Worm (Caenorhabditis elegans) whole organism, L4/young adult: ENCODE results near the gene mcm-7.

Experiments used
- W03F9.2 ChIP-seq: fragments of 150-350 bp; optimal IDR thresholded peaks from 2 replicates; lab custom pipeline; 2014; ENCODE audit warnings: missing biosample characterization, missing genetic modification characterization
- dao-5 ChIP-seq: sonication (generic microtip); optimal IDR thresholded peaks from 2 replicates; lab custom pipeline; 2016; ENCODE audit warnings: missing genotype, missing genetic modification characterization, moderate library complexity, missing compliant biosample characterization
- him-1 ChIP-seq: sonication (generic microtip); optimal IDR thresholded peaks from 2 replicates; lab custom pipeline; 2016; ENCODE audit warnings: missing genotype, missing genetic modification reagents, missing genetic modification characterization, missing compliant biosample characterization

mcm-7 gene

DNA sequence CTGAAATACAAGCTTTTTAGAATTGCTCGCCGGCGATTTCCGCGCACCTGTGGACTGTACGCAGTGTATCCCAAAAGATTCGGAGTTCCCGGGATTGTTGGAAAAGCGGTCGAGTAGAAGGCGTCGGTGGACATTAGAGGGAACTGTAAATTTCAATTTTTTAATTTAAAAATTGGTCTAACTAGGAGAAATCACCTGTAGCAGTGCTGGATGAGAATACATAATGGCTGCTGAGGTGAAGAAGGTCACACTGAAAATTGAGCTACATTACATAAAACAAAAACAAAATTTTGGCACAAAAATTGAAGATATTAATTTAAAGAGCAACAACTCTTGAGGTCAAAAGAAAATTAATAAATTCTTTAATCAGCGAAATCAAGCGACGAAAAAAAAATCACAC, 27.7 kb downstream of the mcm-7 start, which contains the start of gene neg-1:
Gene neg-1, minus strand, starts transcription at position 250 of the 400 bp plus-strand sequence.
- no peak for TF ChIP-seq him-1
- TF ChIP-seq W03F9.2 (tag; lab: Kevin White, UChicago): no peak
- no peak for TF ChIP-seq dao-5 (tag; lab: Kevin White, UChicago)

- TF ChIP-seq W03F9.2 (tag; lab: Kevin White, UChicago) (peak; percentile 11), him-1 (no peak)
These were observed 29.0 kb downstream of the mcm-7 start, which contains the start of gene F32D1.7 for ce11 chrV:4375807-4376564. Gene F32D1.7 (minus strand): TSS chrV:4376173.

DNA sequence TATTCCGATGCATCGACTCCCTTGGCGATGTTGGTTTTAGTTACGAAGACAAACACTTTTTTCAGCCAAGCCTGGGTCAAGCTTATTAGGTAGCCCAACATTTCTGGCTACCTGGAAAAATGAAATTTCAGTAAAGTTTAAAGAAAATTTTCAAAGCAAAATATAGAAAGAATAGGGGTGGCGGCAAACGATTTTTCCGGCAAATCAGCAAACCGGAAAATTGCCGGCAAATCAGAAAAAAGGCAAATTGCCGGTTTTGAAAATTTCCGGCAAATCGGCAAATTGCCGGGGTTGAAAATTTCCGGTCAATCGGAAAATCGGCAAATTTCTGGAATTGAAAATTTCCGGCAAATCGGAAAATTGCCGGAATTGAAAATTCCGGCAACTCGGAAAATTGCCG, 30.7 kb downstream of the mcm-7 start, which contains the start of gene F32D1.8:
Gene F32D1.8, minus strand, starts transcription at position 101 of the 400 bp plus-strand sequence.
- TF ChIP-seq dao-5 (tag; lab: Kevin White, UChicago) (no peak), W03F9.2 (tag; lab: Kevin White, UChicago) (no peak), him-1 (no peak)

ce11 chrV:4382298-4382697, 35.3 kb downstream of the mcm-7 start, which contains the start of gene F13A2.1:
Gene F13A2.1 (minus strand): TSS chrV:4382398.
- TF ChIP-seq W03F9.2 (tag; lab: Kevin White, UChicago) (no peak), him-1 (no peak), dao-5 (tag; lab: Kevin White, UChicago) (no peak)

- no peak for TF ChIP-seq him-1
These were observed 37.5 kb downstream of the mcm-7 start, which contains the start of gene F13A2.2 for ce11 chrV:4384482-4384881. Gene F13A2.2 (minus strand): TSS chrV:4384582.

DNA sequence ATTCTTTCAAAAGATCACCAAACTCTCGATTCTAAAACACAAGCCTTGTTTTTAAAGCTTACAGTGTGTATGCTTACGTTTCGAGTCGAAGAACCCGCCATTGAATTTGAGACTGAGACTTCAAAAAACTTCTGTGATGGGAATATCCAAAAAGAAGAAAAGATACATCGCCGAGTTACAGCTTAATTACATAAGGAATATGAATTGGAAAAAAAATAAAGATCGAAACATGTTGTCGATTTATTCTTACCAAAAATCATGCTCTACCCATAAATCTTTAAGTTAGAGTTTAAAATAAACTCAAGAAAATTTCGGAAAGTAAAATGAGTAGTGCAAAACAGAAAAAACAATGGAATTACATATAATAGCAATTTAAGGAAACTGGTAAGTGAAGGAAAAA, 39.2 kb downstream of the mcm-7 start, which contains the start of gene F13A2.10:
Gene F13A2.10, minus strand, starts transcription at position 101 of the 400 bp plus-strand sequence.
- TF ChIP-seq him-1 (no peak), dao-5 (tag; lab: Kevin White, UChicago) (no peak), W03F9.2 (tag; lab: Kevin White, UChicago) (no peak)

DNA sequence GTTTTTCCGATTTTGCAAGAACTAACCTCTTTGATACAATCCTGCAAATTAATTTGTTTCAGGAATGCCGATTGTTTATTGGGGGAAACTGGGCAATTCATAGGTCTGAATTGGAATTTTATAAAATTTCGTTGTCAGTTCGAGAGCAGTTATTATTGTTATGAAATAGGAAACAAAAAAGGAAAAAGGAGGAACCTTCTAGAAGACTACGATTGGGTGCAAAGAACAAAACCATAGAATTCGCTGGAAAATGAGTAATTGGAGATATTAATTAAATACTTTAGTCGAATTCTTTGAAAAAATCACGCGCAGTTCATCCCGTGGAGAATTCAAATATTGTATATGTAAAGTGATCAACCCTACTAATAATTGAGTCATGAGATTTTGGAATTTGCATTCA, 40.4 kb downstream of the mcm-7 start, which contains the start of gene F13A2.9:
Gene F13A2.9, minus strand, starts transcription at position 101 of the 400 bp plus-strand sequence.
- no peak for TF ChIP-seq him-1
- no peak for TF ChIP-seq W03F9.2 (tag; lab: Kevin White, UChicago)
- no peak for TF ChIP-seq dao-5 (tag; lab: Kevin White, UChicago)

DNA sequence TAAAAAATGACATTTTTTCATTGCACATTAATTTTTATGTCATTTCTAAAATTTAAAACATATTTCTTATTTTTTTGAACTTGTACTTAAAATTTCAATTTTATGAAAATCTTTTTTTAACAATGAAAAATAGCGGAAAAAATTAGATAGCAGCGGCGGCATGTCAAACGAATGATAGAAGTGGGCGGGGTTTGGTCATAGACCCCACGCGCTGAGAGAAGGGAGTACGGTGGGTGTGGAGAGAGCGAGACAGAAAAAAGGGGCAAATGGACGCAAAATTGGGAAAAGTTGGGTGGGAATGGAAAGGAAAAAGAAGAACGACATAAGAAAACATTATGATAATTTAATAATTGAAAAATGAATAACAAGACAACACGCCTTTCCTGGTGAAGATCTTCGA, 41.0 kb downstream of the mcm-7 start:
- no peak for TF ChIP-seq dao-5 (tag; lab: Kevin White, UChicago)
- no peak for TF ChIP-seq him-1
- no peak for TF ChIP-seq W03F9.2 (tag; lab: Kevin White, UChicago)

DNA sequence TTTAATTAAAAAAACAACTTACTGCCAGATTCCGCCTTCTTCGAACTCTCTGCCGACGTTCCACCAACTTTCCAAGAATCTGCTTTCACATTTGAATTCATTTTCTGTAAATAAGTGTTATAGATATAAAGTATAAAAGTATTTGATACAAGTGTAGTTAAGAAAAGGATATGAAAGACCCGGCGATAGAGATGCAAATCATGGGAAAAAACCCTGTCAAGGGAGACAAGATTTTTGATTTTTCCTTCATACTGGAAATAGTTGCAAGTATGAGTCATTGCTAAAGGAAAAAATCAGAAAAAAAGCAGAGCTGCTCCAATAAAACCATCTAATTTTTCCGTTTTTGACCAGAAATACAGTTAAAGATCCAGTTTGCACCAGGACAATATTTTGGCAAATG, 49.3 kb downstream of the mcm-7 start, which contains the start of gene F13A2.3:
Gene F13A2.3, minus strand, starts transcription at position 101 of the 400 bp plus-strand sequence.
- TF ChIP-seq dao-5 (tag; lab: Kevin White, UChicago) (no peak), W03F9.2 (tag; lab: Kevin White, UChicago) (no peak), him-1 (no peak)

- TF ChIP-seq dao-5 (tag; lab: Kevin White, UChicago) (no peak), W03F9.2 (tag; lab: Kevin White, UChicago) (no peak), him-1 (no peak)
These were observed 51.2 kb downstream of the mcm-7 start for ce11 chrV:4398127-4398526.

DNA sequence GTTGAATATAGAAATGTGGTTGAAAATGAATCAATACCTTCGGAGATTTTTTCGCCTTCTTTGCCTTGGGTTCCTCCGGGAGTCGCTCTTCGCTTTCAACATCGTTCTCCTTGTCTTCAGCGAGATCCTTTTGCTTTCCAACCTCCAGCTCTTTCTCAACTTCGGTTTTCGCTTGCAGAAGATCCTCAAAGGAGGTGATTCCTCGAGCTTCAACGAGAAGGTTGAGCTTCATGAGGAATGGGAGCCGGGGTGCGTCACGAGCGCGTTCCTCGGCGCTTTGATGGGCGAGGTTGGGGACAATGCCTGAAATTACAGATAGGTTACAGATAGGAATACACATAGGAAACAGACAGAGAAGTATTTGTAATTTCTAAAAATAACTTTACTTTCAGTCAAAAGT, 51.9 kb downstream of the mcm-7 start:
- no peak for TF ChIP-seq dao-5 (tag; lab: Kevin White, UChicago)
- no peak for TF ChIP-seq him-1
- TF ChIP-seq W03F9.2 (tag; lab: Kevin White, UChicago): no peak
